Worm (Caenorhabditis elegans) whole organism, early embryonic: ENCODE results near the gene nhr-280.

Experiments used
- B0310.2 ChIP-seq: sonication (generic microtip); optimal IDR thresholded peaks from 2 replicates; lab custom pipeline; 2016; ENCODE audit warnings: mild to moderate bottlenecking, missing genetic modification characterization, missing compliant biosample characterization
- F13C5.2 ChIP-seq: sonication (generic microtip); optimal IDR thresholded peaks from 2 replicates; lab custom pipeline; 2017; ENCODE audit warnings: mild to moderate bottlenecking, missing genetic modification characterization, inconsistent platforms, missing compliant biosample characterization
- ama-1 ChIP-seq: fragments of 150-350 bp; optimal IDR thresholded peaks from 2 replicates; lab custom pipeline; 2014
- ceh-13 ChIP-seq: fragments of 200-800 bp; sonication (Bioruptor generic); optimal IDR thresholded peaks from 2 replicates; lab custom pipeline; 2018; ENCODE audit warnings: mild to moderate bottlenecking, missing genetic modification characterization, missing compliant biosample characterization
- ceh-36 ChIP-seq: sonication (generic microtip); optimal IDR thresholded peaks from 2 replicates; lab custom pipeline; 2016; ENCODE audit warnings: missing genetic modification characterization, inconsistent platforms, missing compliant biosample characterization
- flt-1 ChIP-seq: fragments of 200-800 bp; sonication (Bioruptor generic); IDR thresholded peaks from 2 replicates; pipeline ENCODE4 v1.3.6; 2022; ENCODE audit warnings: missing genetic modification characterization, missing compliant biosample characterization
- hmg-4 ChIP-seq: fragments of 200-800 bp; sonication (Bioruptor generic); optimal IDR thresholded peaks from 2 replicates; lab custom pipeline; 2018; ENCODE audit warnings: mild to moderate bottlenecking, missing genetic modification characterization, missing compliant biosample characterization
- pes-1 ChIP-seq: fragments of 200-800 bp; sonication (Bioruptor generic); IDR thresholded peaks from 2 replicates; pipeline ENCODE4 v1.3.6; 2022; ENCODE audit warnings: missing genetic modification reagents, missing genetic modification characterization, missing compliant biosample characterization
- sea-1 ChIP-seq: fragments of 200-800 bp; sonication (Bioruptor generic); conservative IDR thresholded peaks from 2 replicates; pipeline ENCODE4 v1.3.6; 2022; ENCODE audit warnings: missing genetic modification characterization, missing compliant biosample characterization
- tbx-11 ChIP-seq: fragments of 200-800 bp; sonication (Bioruptor generic); IDR thresholded peaks from 2 replicates; pipeline ENCODE4 v1.3.6; 2022; ENCODE audit warnings: missing genetic modification characterization, missing compliant biosample characterization
- tbx-37 ChIP-seq: fragments of 200-800 bp; sonication (Bioruptor generic); conservative IDR thresholded peaks from 2 replicates; pipeline ENCODE4 v1.3.6; 2022; ENCODE audit warnings: missing genetic modification reagents, missing genetic modification characterization, missing compliant biosample characterization

DNA sequence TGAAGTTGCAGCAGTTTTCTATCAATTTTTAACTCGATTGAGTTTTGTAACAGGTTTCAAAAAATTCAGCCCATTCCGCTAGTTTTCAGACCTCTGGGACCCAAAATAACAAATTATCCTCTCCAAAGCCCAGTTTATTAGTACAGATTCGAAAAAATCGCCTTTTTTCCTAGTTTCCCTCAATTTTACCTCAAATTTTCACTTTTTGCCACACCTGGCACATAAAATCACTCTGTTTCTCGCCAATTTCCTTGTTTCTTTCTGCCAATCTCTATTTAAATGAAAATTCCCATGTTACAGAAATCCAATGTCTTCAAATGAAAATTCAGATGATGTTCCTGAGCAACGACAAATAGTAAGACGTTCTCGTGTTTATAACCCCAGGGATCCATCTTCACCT, 1.6 kb upstream of the nhr-280 start, which contains the start of gene pals-22:
- TF ChIP-seq tbx-37 (GFP tag; lab: Robert Waterston, UW) (no peak), ama-1 (lab: Kevin White, UChicago) (no peak), flt-1 (GFP tag; lab: Robert Waterston, UW) (no peak), sea-1 (GFP tag; lab: Robert Waterston, UW) (no peak), F13C5.2 (tag; lab: Kevin White, UChicago) (no peak), pes-1 (GFP tag; lab: Robert Waterston, UW) (no peak), ceh-36 (tag; lab: Kevin White, UChicago) (no peak), tbx-11 (GFP tag; lab: Robert Waterston, UW) (no peak), ceh-13 (GFP tag; lab: Kevin White, UChicago) (no peak), B0310.2 (tag; lab: Kevin White, UChicago) (no peak), hmg-4 (GFP tag; lab: Kevin White, UChicago) (no peak)
